Worm (Caenorhabditis elegans) whole organism, young adult: ENCODE measurements around the gene C05D11.13.

ENCODE experiments used
- B0336.3 ChIP-seq: fragments of 200-800 bp; sonication (Bioruptor generic); IDR thresholded peaks from 2 replicates; pipeline ENCODE4 v1.3.6; 2022; ENCODE audit warnings: missing genetic modification characterization, missing compliant biosample characterization
- C17E4.6 ChIP-seq: fragments of 200-800 bp; sonication (Bioruptor generic); IDR thresholded peaks from 2 replicates; pipeline ENCODE4 v1.3.6; 2022; ENCODE audit warnings: missing genetic modification reagents, missing genetic modification characterization, missing compliant biosample characterization
- D2030.7 ChIP-seq: fragments of 200-800 bp; sonication (Bioruptor generic); IDR thresholded peaks from 2 replicates; pipeline ENCODE4 v1.3.6; 2022; ENCODE audit warnings: missing genetic modification reagents, missing genetic modification characterization, missing compliant biosample characterization
- F57A8.1 ChIP-seq: fragments of 200-800 bp; sonication (Bioruptor generic); optimal IDR thresholded peaks from 2 replicates; lab custom pipeline; 2018; ENCODE audit warnings: mild to moderate bottlenecking, missing genetic modification characterization, moderate library complexity, missing compliant biosample characterization
- F57C9.4 ChIP-seq: sonication (generic microtip); optimal IDR thresholded peaks from 2 replicates; lab custom pipeline; 2017; ENCODE audit warnings: mild to moderate bottlenecking, missing genetic modification characterization, missing compliant biosample characterization
- Y53G8AR.9 ChIP-seq: fragments of 200-800 bp; sonication (Bioruptor generic); conservative IDR thresholded peaks from 2 replicates; pipeline ENCODE4 v1.3.6; 2022; ENCODE audit warnings: missing genetic modification reagents, missing genetic modification characterization, missing compliant biosample characterization
- Y56A3A.18 ChIP-seq: fragments of 200-800 bp; sonication (Bioruptor generic); IDR thresholded peaks from 2 replicates; pipeline ENCODE4 v1.3.6; 2022; ENCODE audit warnings: missing genetic modification reagents, missing genetic modification characterization, missing compliant biosample characterization
- Y67H2A.10 ChIP-seq: fragments of 200-800 bp; sonication (Bioruptor generic); conservative IDR thresholded peaks from 2 replicates; pipeline ENCODE4 v1.3.6; 2022; ENCODE audit warnings: missing genetic modification reagents, missing genetic modification characterization, missing compliant biosample characterization
- Y79H2A.3 ChIP-seq: fragments of 200-800 bp; sonication (Bioruptor generic); conservative IDR thresholded peaks from 2 replicates; pipeline ENCODE4 v1.3.6; 2022; ENCODE audit warnings: missing genetic modification reagents, missing genetic modification characterization, missing compliant biosample characterization
- aptf-3 ChIP-seq: fragments of 200-800 bp; sonication (Bioruptor generic); IDR thresholded peaks from 2 replicates; pipeline ENCODE4 v1.3.6; 2022; ENCODE audit warnings: missing genetic modification characterization, missing compliant biosample characterization
- athp-1 ChIP-seq: sonication (generic microtip); optimal IDR thresholded peaks from 2 replicates; lab custom pipeline; 2017; ENCODE audit warnings: mild to moderate bottlenecking, missing genetic modification characterization, missing compliant biosample characterization
- bed-1 ChIP-seq: fragments of 200-800 bp; sonication (Bioruptor generic); IDR thresholded peaks from 2 replicates; pipeline ENCODE4 v1.3.6; 2022; ENCODE audit warnings: missing genetic modification reagents, missing genetic modification characterization, missing compliant biosample characterization
- cebp-1 ChIP-seq, 2 experiments: fragments of 200-800 bp in 1 of 2; sonication (Bioruptor generic) in 1 of 2; sonication (generic microtip) in 1 of 2; IDR thresholded peaks in 1 of 2; optimal IDR thresholded peaks in 1 of 2; 2 replicates each; pipeline versions ENCODE4 v1.3.6 to Lab custom; 2017 to 2022; ENCODE audit warnings: missing compliant biosample characterization in 2 of 2, missing genetic modification characterization in 2 of 2, mild to moderate bottlenecking in 1 of 2, missing genetic modification reagents in 1 of 2, moderate library complexity in 1 of 2
- dox-1 ChIP-seq: fragments of 200-800 bp; sonication (Bioruptor generic); IDR thresholded peaks from 2 replicates; pipeline ENCODE4 v1.3.6; 2022; ENCODE audit warnings: missing genetic modification reagents, missing genetic modification characterization, missing compliant biosample characterization
- egl-18 ChIP-seq: fragments of 200-800 bp; sonication (Bioruptor generic); IDR thresholded peaks from 2 replicates; pipeline ENCODE4 v1.3.6; 2022; ENCODE audit warnings: missing genetic modification reagents, missing genetic modification characterization, missing compliant biosample characterization
- egl-44 ChIP-seq: fragments of 200-800 bp; sonication (Bioruptor generic); IDR thresholded peaks from 2 replicates; pipeline ENCODE4 v1.3.6; 2022; ENCODE audit warnings: missing genetic modification reagents, missing genetic modification characterization, missing compliant biosample characterization
- egrh-3 ChIP-seq: fragments of 200-800 bp; sonication (Bioruptor generic); IDR thresholded peaks from 2 replicates; pipeline ENCODE4 v1.3.6; 2022; ENCODE audit warnings: missing genetic modification reagents, missing genetic modification characterization, missing compliant biosample characterization
- ekl-4 ChIP-seq: fragments of 200-800 bp; sonication (Bioruptor generic); IDR thresholded peaks from 2 replicates; pipeline ENCODE4 v1.3.6; 2022; ENCODE audit warnings: missing genetic modification reagents, missing genetic modification characterization, missing compliant biosample characterization
- him-1 ChIP-seq: sonication (generic microtip); optimal IDR thresholded peaks from 2 replicates; lab custom pipeline; 2016; ENCODE audit warnings: missing genotype, missing genetic modification reagents, missing genetic modification characterization, missing compliant biosample characterization
- hmg-1.2 ChIP-seq: fragments of 200-800 bp; sonication (Bioruptor generic); IDR thresholded peaks from 2 replicates; pipeline ENCODE4 v1.3.6; 2022; ENCODE audit warnings: missing genetic modification reagents, missing genetic modification characterization, missing compliant biosample characterization
- hrde-1 ChIP-seq: sonication (generic microtip); optimal IDR thresholded peaks from 2 replicates; lab custom pipeline; 2016; ENCODE audit warnings: missing genetic modification characterization, mild to moderate bottlenecking, missing compliant biosample characterization, moderate library complexity, missing genotype, missing genetic modification reagents, borderline replicate concordance
- hsf-1 ChIP-seq: fragments of 200-800 bp; sonication (Bioruptor generic); IDR thresholded peaks from 2 replicates; pipeline ENCODE4 v1.3.6; 2022; ENCODE audit warnings: missing genetic modification reagents, missing genetic modification characterization, missing compliant biosample characterization
- let-526 ChIP-seq: fragments of 200-800 bp; sonication (Bioruptor generic); IDR thresholded peaks from 2 replicates; pipeline ENCODE4 v1.3.6; 2022; ENCODE audit warnings: missing genetic modification reagents, missing genetic modification characterization, missing compliant biosample characterization
- lin-26 ChIP-seq: fragments of 200-800 bp; sonication (Bioruptor generic); IDR thresholded peaks from 2 replicates; pipeline ENCODE4 v1.3.6; 2022; ENCODE audit warnings: missing genetic modification reagents, missing genetic modification characterization, missing compliant biosample characterization
- lin-54 ChIP-seq: fragments of 200-800 bp; sonication (Bioruptor generic); optimal IDR thresholded peaks from 2 replicates; lab custom pipeline; 2018; ENCODE audit warnings: mild to moderate bottlenecking, missing genetic modification characterization, missing compliant biosample characterization
- lsl-1 ChIP-seq: fragments of 200-800 bp; sonication (Bioruptor generic); optimal IDR thresholded peaks from 2 replicates; lab custom pipeline; 2018; ENCODE audit warnings: mild to moderate bottlenecking, missing genetic modification characterization, moderate library complexity, missing compliant biosample characterization
- madf-6 ChIP-seq: fragments of 200-800 bp; sonication (Bioruptor generic); IDR thresholded peaks from 2 replicates; pipeline ENCODE4 v1.3.6; 2022; ENCODE audit warnings: missing genetic modification reagents, missing genetic modification characterization, missing compliant biosample characterization
- nhr-120 ChIP-seq: fragments of 200-800 bp; sonication (Bioruptor generic); IDR thresholded peaks from 2 replicates; pipeline ENCODE4 v1.3.6; 2022; ENCODE audit warnings: missing genetic modification characterization, missing compliant biosample characterization
- nhr-80 ChIP-seq: sonication (generic microtip); optimal IDR thresholded peaks from 2 replicates; lab custom pipeline; 2016; ENCODE audit warnings: missing genetic modification characterization, missing compliant biosample characterization
- nhr-90 ChIP-seq: sonication (generic microtip); optimal IDR thresholded peaks from 2 replicates; lab custom pipeline; 2016; ENCODE audit warnings: missing genotype, mild to moderate bottlenecking, missing genetic modification characterization, missing compliant biosample characterization
- repo-1 ChIP-seq: sonication (generic microtip); optimal IDR thresholded peaks from 2 replicates; lab custom pipeline; 2017; ENCODE audit warnings: mild to moderate bottlenecking, missing genetic modification characterization, missing compliant biosample characterization
- snpc-1.3 ChIP-seq: sonication (generic microtip); optimal IDR thresholded peaks from 2 replicates; lab custom pipeline; 2017; ENCODE audit warnings: missing genetic modification characterization, mild to moderate bottlenecking, missing compliant biosample characterization, antibody characterized with exemption, moderate library complexity, missing genotype, missing genetic modification reagents; ENCODE audit not compliant: insufficient read depth
- snpc-3.4 ChIP-seq: sonication (generic microtip); optimal IDR thresholded peaks from 2 replicates; lab custom pipeline; 2017; ENCODE audit warnings: missing genetic modification characterization, mild to moderate bottlenecking, missing compliant biosample characterization, antibody characterized with exemption, moderate library complexity, missing genotype, missing genetic modification reagents
- tbx-9 ChIP-seq: sonication (generic microtip); optimal IDR thresholded peaks from 2 replicates; lab custom pipeline; 2016; ENCODE audit warnings: borderline replicate concordance, missing genetic modification characterization, inconsistent platforms, missing compliant biosample characterization
- unc-130 ChIP-seq: sonication (generic microtip); optimal IDR thresholded peaks from 2 replicates; lab custom pipeline; 2016; ENCODE audit warnings: missing genetic modification reagents, missing genetic modification characterization, missing compliant biosample characterization
- unc-62 ChIP-seq: fragments of 150-350 bp; optimal IDR thresholded peaks from 2 replicates; lab custom pipeline; 2014; ENCODE audit warnings: missing biosample characterization, missing genetic modification reagents, missing genetic modification characterization
- xnd-1 ChIP-seq: sonication (generic microtip); optimal IDR thresholded peaks from 2 replicates; lab custom pipeline; 2016; ENCODE audit warnings: missing genotype, missing genetic modification reagents, missing genetic modification characterization, missing compliant biosample characterization
- ztf-28 ChIP-seq: fragments of 200-800 bp; sonication (Bioruptor generic); IDR thresholded peaks from 2 replicates; pipeline ENCODE4 v1.3.6; 2022; ENCODE audit warnings: missing genetic modification reagents, missing genetic modification characterization, missing compliant biosample characterization
- ztf-3 ChIP-seq: fragments of 200-800 bp; sonication (Bioruptor generic); optimal IDR thresholded peaks from 2 replicates; lab custom pipeline; 2018; ENCODE audit warnings: mild to moderate bottlenecking, missing genetic modification characterization, missing compliant biosample characterization

Gene C05D11.13

DNA sequence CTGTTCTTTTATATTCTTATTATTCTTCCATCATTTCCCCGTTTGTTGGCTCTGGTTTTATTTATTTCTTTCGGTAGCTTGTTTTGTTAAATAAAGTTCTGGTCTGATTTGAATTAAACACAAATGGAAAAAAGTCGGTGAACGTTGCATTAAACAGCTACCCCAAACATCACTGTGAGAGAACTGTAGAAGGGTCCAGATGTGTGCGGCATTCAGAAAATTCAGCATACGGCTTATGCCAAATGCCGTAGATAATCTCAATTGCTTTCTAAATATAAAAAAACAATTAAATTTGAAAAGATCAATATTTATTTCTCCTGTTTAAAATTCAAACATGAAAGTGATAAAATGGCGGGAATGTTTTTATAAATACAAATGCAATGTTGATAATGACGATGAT, 4.5 kb downstream of the C05D11.13 start:
- TF ChIP-seq lin-54 (peak; percentile 19), B0336.3 (0 out of 2 replicates have a peak, but pooled peaks have one; percentile 29), hsf-1 (GFP tag; lab: Robert Waterston, UW) (0 out of 2 replicates have a peak, but pooled peaks have one; percentile 52), lsl-1 (GFP tag; lab: Kevin White, UChicago) (peak; percentile 32), Y56A3A.18 (GFP tag; lab: Robert Waterston, UW) (peak; percentile 14; the same call in 1 of the 2 replicates), D2030.7 (peak; percentile 43; the same call in 1 of the 2 replicates), ztf-3 (GFP tag; lab: Kevin White, UChicago) (no peak), let-526 (no peak), Y79H2A.3 (GFP tag; lab: Robert Waterston, UW) (0 out of 2 replicates have a peak, but pooled peaks have one; percentile 25), F57C9.4 (tag; lab: Kevin White, UChicago) (no peak), madf-6 (GFP tag; lab: Robert Waterston, UW) (0 out of 2 replicates have a peak, but pooled peaks have one; percentile 25), xnd-1 (tag; lab: Kevin White, UChicago) (peak; percentile 1), repo-1 (tag; lab: Kevin White, UChicago) (no peak), hrde-1 (peak; percentile 40), him-1 (tag; lab: Kevin White, UChicago) (peak; percentile 84), C17E4.6 (0 out of 2 replicates have a peak, but pooled peaks have one; percentile 46), nhr-80 (tag; lab: Kevin White, UChicago) (no peak), snpc-3.4 (peak; percentile 55), bed-1 (GFP tag; lab: Robert Waterston, UW) (no peak), unc-130 (GFP tag; lab: Kevin White, UChicago) (peak; percentile 41), snpc-1.3 (tag; lab: Kevin White, UChicago) (no peak), egrh-3 (GFP tag; lab: Robert Waterston, UW) (no peak), unc-62 (no peak), Y53G8AR.9 (GFP tag; lab: Robert Waterston, UW) (peak; percentile 41; the same call in 1 of the 2 replicates)

- TF ChIP-seq tbx-9 (no peak), athp-1 (tag; lab: Kevin White, UChicago) (no peak), egl-44 (GFP tag; lab: Robert Waterston, UW) (no peak), F57A8.1 (GFP tag; lab: Kevin White, UChicago) (no peak), nhr-90 (no peak), dox-1 (no peak), Y67H2A.10 (GFP tag; lab: Robert Waterston, UW) (no peak), lin-26 (no peak), egl-18 (no peak)
- TF ChIP-seq, all 124 proteins: peak for 0
Observed at ce11 chrIII:6436308-6436707, 8.1 kb downstream of the C05D11.13 start, which contains the start of gene C05D11.1. C05D11.1 (plus strand) TSS chrIII:6436608.

- TF ChIP-seq lin-54, result no peak
- TF ChIP-seq repo-1 (tag; lab: Kevin White, UChicago), result no peak
- TF ChIP-seq ztf-28 (GFP tag; lab: Robert Waterston, UW), result no peak
- no peak for TF ChIP-seq hmg-1.2
- no peak for TF ChIP-seq cebp-1 (GFP tag; IDR thresholded peaks at IDR 0.05; lab: Robert Waterston, UW)
- peak; percentile 15 for TF ChIP-seq cebp-1 (tag; optimal IDR thresholded peaks at IDR 0.05; lab: Kevin White, UChicago)
- 0 out of 2 replicates have a peak, but pooled peaks have one; percentile 41 for TF ChIP-seq ekl-4 (GFP tag; lab: Robert Waterston, UW)
- TF ChIP-seq nhr-120, result no peak
- no peak for TF ChIP-seq aptf-3
Observed at ce11 chrIII:6432939-6433338, 11.4 kb downstream of the C05D11.13 start, which contains the start of gene vps-16. vps-16 (plus strand) TSS chrIII:6433239.
